Worm (Caenorhabditis elegans) whole organism, L3 larva: ENCODE results near the gene twk-4.

Experiments used
- ZK546.5 ChIP-seq: sonication (generic microtip); optimal IDR thresholded peaks from 2 replicates; lab custom pipeline; 2017; ENCODE audit warnings: missing biosample characterization, missing genetic modification characterization
- egl-27 ChIP-seq: sonication (generic microtip); optimal IDR thresholded peaks from 4 replicates; lab custom pipeline; 2017; ENCODE audit warnings: missing biosample characterization, missing genetic modification reagents, missing genetic modification characterization
- elt-3 ChIP-seq, 3 experiments: fragments of 150-350 bp in 1 of 3; sonication (generic microtip) in 2 of 3; optimal IDR thresholded peaks; 2 replicates in 2 of 3; 4 replicates in 1 of 3; lab custom pipeline; 2014 to 2017; ENCODE audit warnings: missing biosample characterization in 3 of 3, missing genetic modification characterization in 3 of 3
- fos-1 ChIP-seq: fragments of 150-350 bp; optimal IDR thresholded peaks from 2 replicates; lab custom pipeline; 2014; ENCODE audit warnings: missing biosample characterization, missing genetic modification characterization
- jun-1 ChIP-seq: fragments of 150-350 bp; optimal IDR thresholded peaks from 2 replicates; lab custom pipeline; 2014; ENCODE audit warnings: missing biosample characterization, missing genetic modification reagents, missing genetic modification characterization
- lin-39 ChIP-seq: fragments of 150-350 bp; optimal IDR thresholded peaks from 2 replicates; lab custom pipeline; 2018; ENCODE audit warnings: missing biosample characterization, missing genetic modification reagents, missing genetic modification characterization
- nfya-1 ChIP-seq: sonication (generic microtip); optimal IDR thresholded peaks from 2 replicates; lab custom pipeline; 2017; ENCODE audit warnings: missing genetic modification characterization, mild to moderate bottlenecking, missing compliant biosample characterization, antibody characterized with exemption, moderate library complexity; ENCODE audit not compliant: insufficient read depth
- nhr-237 ChIP-seq: fragments of 150-350 bp; optimal IDR thresholded peaks from 2 replicates; lab custom pipeline; 2014; ENCODE audit warnings: missing biosample characterization, missing genetic modification characterization
- pqm-1 ChIP-seq: fragments of 150-350 bp; optimal IDR thresholded peaks from 2 replicates; lab custom pipeline; 2017; ENCODE audit warnings: missing biosample characterization, missing genetic modification characterization, inconsistent platforms
- ztf-11 ChIP-seq: fragments of 150-350 bp; optimal IDR thresholded peaks from 2 replicates; lab custom pipeline; 2014; ENCODE audit warnings: missing biosample characterization, missing genetic modification characterization
- ztf-4 ChIP-seq: fragments of 150-350 bp; optimal IDR thresholded peaks from 2 replicates; lab custom pipeline; 2014; ENCODE audit warnings: missing biosample characterization, missing genetic modification characterization

DNA sequence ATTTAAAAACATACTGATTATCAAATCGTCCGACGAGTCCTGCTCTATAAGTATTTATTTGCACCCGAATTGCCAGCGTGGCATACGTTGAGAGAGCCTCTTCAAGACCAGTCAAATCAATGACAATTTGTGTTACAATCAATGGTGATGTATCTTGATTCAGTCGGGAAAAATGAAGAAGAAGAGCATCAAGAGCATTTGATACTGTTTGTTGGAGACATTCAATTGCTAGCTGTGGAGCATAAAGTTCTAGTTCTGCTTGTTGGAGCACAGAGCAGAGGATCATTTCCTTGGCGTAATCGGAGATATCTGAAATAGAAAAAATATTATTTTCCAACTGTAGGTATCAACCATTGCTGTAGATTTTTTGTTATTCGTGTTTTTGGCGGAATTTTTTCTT lies 20.6 kb downstream of the twk-4 start:
- no peak for TF ChIP-seq egl-27 (tag; lab: Kevin White, UChicago)
- no peak for TF ChIP-seq ztf-4 (tag; lab: Kevin White, UChicago)
- no peak for TF ChIP-seq elt-3 (tag; optimal IDR thresholded peaks at IDR 0.05; lab: Kevin White, UChicago)
- TF ChIP-seq ZK546.5 (tag; lab: Kevin White, UChicago): no peak
- no peak for TF ChIP-seq pqm-1 (tag; lab: Kevin White, UChicago)
- no peak for TF ChIP-seq lin-39 (tag; lab: Kevin White, UChicago)
- no peak for TF ChIP-seq fos-1 (tag; lab: Kevin White, UChicago)
- no peak for TF ChIP-seq nfya-1 (tag; lab: Kevin White, UChicago)
- no peak for TF ChIP-seq jun-1 (tag; lab: Kevin White, UChicago)
- TF ChIP-seq nhr-237 (tag; lab: Kevin White, UChicago): no peak
- no peak for TF ChIP-seq ztf-11 (tag; lab: Kevin White, UChicago)
